Fruit fly (Drosophila melanogaster): ENCODE results near the gene rdx.

The rdx gene

DNA sequence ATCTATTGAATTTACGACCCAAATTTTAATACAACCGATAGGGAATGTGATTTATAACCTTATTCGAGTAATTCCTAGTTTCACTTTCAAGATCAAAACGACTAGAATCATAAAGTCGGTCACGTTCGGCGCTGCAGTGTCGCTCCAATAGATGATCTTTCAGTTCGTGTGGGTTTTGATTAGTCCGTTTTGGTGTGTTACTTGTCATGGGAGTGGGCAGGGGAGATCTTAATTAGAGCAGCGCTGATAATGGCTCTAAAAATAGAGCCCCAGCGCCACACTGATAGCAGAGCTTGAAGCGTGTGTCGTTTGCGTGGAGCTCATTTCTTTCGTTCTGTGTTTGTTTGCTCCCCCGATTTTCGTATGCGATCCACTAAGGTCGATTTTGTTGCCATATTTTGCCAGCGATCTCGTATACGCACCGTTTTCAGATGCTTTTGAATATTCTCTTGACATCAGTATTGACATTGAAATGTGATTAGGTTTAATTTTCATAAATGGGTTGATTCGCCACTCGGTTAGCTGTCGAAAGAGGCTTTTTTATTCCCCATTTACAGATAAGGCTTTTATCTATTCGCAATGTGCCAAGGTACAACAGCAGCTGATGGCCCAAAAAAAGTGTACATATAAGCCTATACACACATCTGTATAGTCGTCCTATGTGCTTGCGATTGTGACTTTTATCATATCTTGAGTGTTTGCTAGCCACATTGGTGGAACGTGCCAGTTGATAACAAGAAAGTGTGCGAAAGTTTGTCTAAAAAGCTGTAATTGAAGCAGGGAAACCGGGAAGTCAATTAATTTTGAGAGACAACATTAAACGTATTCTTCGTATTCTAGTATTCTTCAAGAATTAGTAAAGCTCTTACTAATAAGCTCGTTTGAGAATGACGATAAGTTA lies 26.9 kb upstream of the rdx start (continued):
- TF ChIP-seq mirr (GFP tag; optimal IDR thresholded peaks at IDR 0.05): peak; percentile 22
- no peak for TF ChIP-seq CG30020 (tag; optimal IDR thresholded peaks at IDR 0.05)
- peak; percentile 21 for TF ChIP-seq CG2678 (tag; optimal IDR thresholded peaks at IDR 0.05)
- TF ChIP-seq HLH4C (GFP tag; IDR thresholded peaks at IDR 0.05; ENCODE audit: partially characterized antibody): no peak
- TF ChIP-seq CG34376 (GFP tag; optimal IDR thresholded peaks at IDR 0.05): peak; percentile 76
- 0 out of 4 replicates have a peak, but pooled peaks have one; percentile 66 for TF ChIP-seq chinmo (GFP tag; IDR thresholded peaks at IDR 0.05; ENCODE audit: partially characterized antibody)
- TF ChIP-seq YL-1 (GFP tag; optimal IDR thresholded peaks at IDR 0.05): no peak
- no peak for TF ChIP-seq HLHmδ (GFP tag; optimal IDR thresholded peaks at IDR 0.05)
- peak; percentile 38 for TF ChIP-seq BtbVII (GFP tag; optimal IDR thresholded peaks at IDR 0.05)
- no peak for TF ChIP-seq CG1832 (GFP tag; optimal IDR thresholded peaks at IDR 0.05)
- peak; percentile 17 for TF ChIP-seq Hmr (GFP tag; optimal IDR thresholded peaks at IDR 0.05)
- no peak for TF ChIP-seq gsb (GFP tag; IDR thresholded peaks at IDR 0.05)
- TF ChIP-seq CG3281 (GFP tag; optimal IDR thresholded peaks at IDR 0.05): no peak
- peak; percentile 70 for TF ChIP-seq grn (GFP tag; optimal IDR thresholded peaks at IDR 0.05)
- TF ChIP-seq Hey (tag; optimal IDR thresholded peaks at IDR 0.05): peak; percentile 4
- no peak for TF ChIP-seq bcd (GFP tag; optimal IDR thresholded peaks at IDR 0.05)
- no peak for TF ChIP-seq CG14014 (GFP tag; IDR thresholded peaks at IDR 0.05)
- TF ChIP-seq tx (GFP tag; optimal IDR thresholded peaks at IDR 0.05): no peak
- TF ChIP-seq CG17829 (tag; optimal IDR thresholded peaks at IDR 0.05): no peak
- no peak for TF ChIP-seq CG6791 (GFP tag; IDR thresholded peaks at IDR 0.05; ENCODE audit: partially characterized antibody)
- no peak for TF ChIP-seq yki (optimal IDR thresholded peaks at IDR 0.05)
- no peak for TF ChIP-seq CG11723 (GFP tag; optimal IDR thresholded peaks at IDR 0.05)
- no peak for TF ChIP-seq CG8924 (tag; optimal IDR thresholded peaks at IDR 0.05)
- TF ChIP-seq Hr78 (GFP tag; optimal IDR thresholded peaks at IDR 0.05): peak in 1 of 2 experiments; percentile 10
- TF ChIP-seq CG13287 (GFP tag; IDR thresholded peaks at IDR 0.05; ENCODE audit: partially characterized antibody): no peak
- TF ChIP-seq Med (GFP tag): peak; percentile 34
- TF ChIP-seq sug (tag; optimal IDR thresholded peaks at IDR 0.05): peak; percentile 92
- TF ChIP-seq CG3163 (GFP tag; optimal IDR thresholded peaks at IDR 0.05): peak; percentile 45
- TF ChIP-seq CG2120 (GFP tag; optimal IDR thresholded peaks at IDR 0.05): peak; percentile 26
- TF ChIP-seq Side (GFP tag; optimal IDR thresholded peaks at IDR 0.05): no peak
- TF ChIP-seq CG7987 (GFP tag; optimal IDR thresholded peaks at IDR 0.05): peak; percentile 27
- no peak for TF ChIP-seq CG30403 (GFP tag; optimal IDR thresholded peaks at IDR 0.05)
- TF ChIP-seq exex (tag; optimal IDR thresholded peaks at IDR 0.05): peak; percentile 72
- TF ChIP-seq Drgx (GFP tag; IDR thresholded peaks at IDR 0.05): no peak
- TF ChIP-seq eve (GFP tag; optimal IDR thresholded peaks at IDR 0.05): peak in 1 of 2 experiments; percentile 67

DNA sequence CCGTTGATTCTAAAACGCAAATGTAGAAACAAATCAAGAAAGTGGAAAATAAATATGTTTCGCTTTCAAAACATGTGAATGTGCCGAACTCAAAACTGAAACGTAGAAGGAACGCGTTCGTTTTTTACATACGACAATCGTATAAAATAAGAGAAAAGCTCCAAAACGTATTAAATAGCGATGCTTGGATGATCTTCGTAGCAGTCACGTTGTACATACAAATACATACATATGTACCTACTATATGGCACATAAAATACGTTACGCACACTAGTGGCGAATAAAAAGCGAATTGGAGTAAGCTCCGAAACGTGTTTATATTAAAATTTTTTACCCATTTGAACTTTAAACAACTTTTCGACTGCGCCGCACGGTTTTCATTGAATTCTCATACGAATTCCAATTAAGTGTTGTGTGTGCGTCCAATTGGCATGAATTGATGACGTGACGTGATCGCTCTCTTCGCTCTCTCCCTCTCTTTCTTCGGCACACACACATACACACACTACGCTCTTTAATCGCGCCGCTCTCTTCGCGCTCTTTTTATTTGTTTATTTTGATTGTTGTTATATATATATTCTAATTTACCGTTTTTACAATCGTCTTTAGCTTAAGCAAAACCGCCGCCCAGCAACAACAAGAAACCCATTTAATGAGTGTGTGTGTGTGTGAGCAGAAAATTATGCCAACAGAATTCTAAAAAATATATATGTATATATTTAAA lies 25.4 kb upstream of the rdx start:
- TF ChIP-seq wor (GFP tag; IDR thresholded peaks at IDR 0.05): no peak
- peak; percentile 73; the same call in 1 of the 4 replicates for TF ChIP-seq chinmo (GFP tag; IDR thresholded peaks at IDR 0.05; ENCODE audit: partially characterized antibody)
- TF ChIP-seq stc (GFP tag; IDR thresholded peaks at IDR 0.05): no peak
- no peak for TF ChIP-seq nmo (GFP tag; optimal IDR thresholded peaks at IDR 0.05)
- TF ChIP-seq CG3163 (GFP tag; optimal IDR thresholded peaks at IDR 0.05): peak; percentile 87
- peak; percentile 33 for TF ChIP-seq lbe (GFP tag; optimal IDR thresholded peaks at IDR 0.05)
- TF ChIP-seq Jarid2 (GFP tag; optimal IDR thresholded peaks at IDR 0.05): peak; percentile 19
- peak; percentile 6 for TF ChIP-seq lab (GFP tag; optimal IDR thresholded peaks at IDR 0.05)
- peak; percentile 69 for TF ChIP-seq cg (GFP tag; optimal IDR thresholded peaks at IDR 0.05)
- no peak for TF ChIP-seq twi (tag; optimal IDR thresholded peaks at IDR 0.05)
- no peak for TF ChIP-seq CG2875 (GFP tag; optimal IDR thresholded peaks at IDR 0.05)
- peak; percentile 76 for TF ChIP-seq sd (tag; optimal IDR thresholded peaks at IDR 0.05)
- TF ChIP-seq amos (GFP tag; IDR thresholded peaks at IDR 0.05; ENCODE audit: partially characterized antibody): no peak
- TF ChIP-seq Trl (optimal IDR thresholded peaks at IDR 0.05): peak; percentile 94 to 96
- no peak for TF ChIP-seq Trl (GFP tag; optimal IDR thresholded peaks at IDR 0.05)

Data from whole organism, embryonic.